Worm (Caenorhabditis elegans): ENCODE results near the gene unc-64.

ce11 chrIII:13265566-13265965, 11.5 kb upstream of the unc-64 start, which contains the start of gene F56A8.5:
- TF ChIP-seq unc-62 (GFP tag; optimal IDR thresholded peaks at IDR 0.05) (no peak), eor-1 (tag; optimal IDR thresholded peaks at IDR 0.05) (no peak), nhr-25 (tag; optimal IDR thresholded peaks at IDR 0.05) (no peak), skn-1 (tag; optimal IDR thresholded peaks at IDR 0.05) (no peak)

Measured in whole organism, L3 larva.